Fruit fly (Drosophila melanogaster) whole organism, embryonic: ENCODE results near the gene CG5516.

Source experiments
- Adf1 ChIP-seq: fragments of 200-800 bp; sonication (Bioruptor generic); IDR thresholded peaks from 2 replicates; pipeline ENCODE4 v1.3.6; 2022; ENCODE audit warnings: missing biosample characterization, missing genetic modification characterization
- CG10462 ChIP-seq: fragments of 200-800 bp; sonication (Bioruptor generic); optimal IDR thresholded peaks from 2 replicates; lab custom pipeline; 2016; ENCODE audit warnings: missing biosample characterization, missing genetic modification characterization
- CG10959 ChIP-seq: fragments of 200-800 bp; sonication (Bioruptor generic); IDR thresholded peaks from 2 replicates; pipeline ENCODE4 v1.3.6; 2022; ENCODE audit warnings: missing biosample characterization, missing genetic modification characterization
- CG11696 ChIP-seq: fragments of 200-800 bp; sonication (Bioruptor generic); IDR thresholded peaks from 2 replicates; pipeline ENCODE4 v1.3.6; 2022; ENCODE audit warnings: missing biosample characterization, missing genetic modification characterization
- CG12071 ChIP-seq: fragments of 200-800 bp; sonication (Bioruptor generic); optimal IDR thresholded peaks from 3 replicates; lab custom pipeline; 2018; ENCODE audit warnings: missing biosample characterization, mild to moderate bottlenecking, missing genetic modification characterization
- CG13296 ChIP-seq: fragments of 200-800 bp; sonication (Bioruptor generic); optimal IDR thresholded peaks from 3 replicates; lab custom pipeline; 2018; ENCODE audit warnings: missing biosample characterization, mild to moderate bottlenecking, missing genetic modification characterization
- CG14050 ChIP-seq: fragments of 200-800 bp; sonication (Bioruptor generic); IDR thresholded peaks from 3 replicates; pipeline ENCODE4 v1.3.6; 2022; ENCODE audit warnings: missing biosample characterization, missing genetic modification characterization
- CG1529 ChIP-seq: fragments of 200-800 bp; sonication (Bioruptor generic); optimal IDR thresholded peaks from 3 replicates; lab custom pipeline; 2018; ENCODE audit warnings: missing biosample characterization, missing genetic modification characterization
- CG34422 ChIP-seq: fragments of 200-800 bp; sonication (Bioruptor generic); IDR thresholded peaks from 3 replicates; pipeline ENCODE4 v1.3.6; 2022; ENCODE audit warnings: missing biosample characterization, missing genetic modification characterization
- CG3838 ChIP-seq: fragments of 200-800 bp; sonication (Bioruptor generic); optimal IDR thresholded peaks from 3 replicates; lab custom pipeline; 2016; ENCODE audit warnings: missing biosample characterization, missing genetic modification characterization
- CG4360 ChIP-seq: fragments of 200-800 bp; sonication (Bioruptor generic); IDR thresholded peaks from 2 replicates; pipeline ENCODE4 v1.3.6; 2022; ENCODE audit warnings: missing biosample characterization, missing genetic modification characterization
- CG6791 ChIP-seq: fragments of 200-800 bp; sonication (Bioruptor generic); IDR thresholded peaks from 3 replicates; pipeline ENCODE4 v1.3.6; 2022; ENCODE audit warnings: missing biosample characterization, missing genetic modification characterization; ENCODE audit not compliant: partially characterized antibody
- CG6813 ChIP-seq: fragments of 200-800 bp; sonication (Bioruptor generic); optimal IDR thresholded peaks from 2 replicates; lab custom pipeline; 2017; ENCODE audit warnings: missing biosample characterization, missing genetic modification characterization, mild to moderate bottlenecking, moderate library complexity, missing genetic modification reagents
- D ChIP-seq, 2 experiments: fragments of 200-800 bp in 1 of 2; fragments of >200 bp in 1 of 2; sonication (Bioruptor generic) in 1 of 2; optimal IDR thresholded peaks; 2 replicates in 1 of 2; 3 replicates in 1 of 2; lab custom pipeline; 2017; ENCODE audit warnings: mild to moderate bottlenecking in 1 of 2, missing biosample characterization in 1 of 2, missing genetic modification characterization in 1 of 2, missing genetic modification reagents in 1 of 2
- D19A ChIP-seq: fragments of 200-800 bp; optimal IDR thresholded peaks from 3 replicates; lab custom pipeline; 2019; ENCODE audit warnings: missing biosample characterization, mild to moderate bottlenecking, missing genetic modification characterization, moderate library complexity
- Dp ChIP-seq: fragments of 200-800 bp; sonication (Bioruptor generic); optimal IDR thresholded peaks from 2 replicates; lab custom pipeline; 2018; ENCODE audit warnings: missing biosample characterization, mild to moderate bottlenecking, missing genetic modification characterization, moderate library complexity
- Mad ChIP-seq: fragments of 200-800 bp; sonication (Bioruptor generic); optimal IDR thresholded peaks from 2 replicates; lab custom pipeline; 2016; ENCODE audit warnings: missing biosample characterization, missing genetic modification characterization
- Max ChIP-seq: fragments of 200-800 bp; sonication (Bioruptor generic); optimal IDR thresholded peaks from 2 replicates; lab custom pipeline; 2016; ENCODE audit warnings: missing biosample characterization, mild to moderate bottlenecking, missing genetic modification characterization
- Mrtf ChIP-seq: fragments of 200-800 bp; sonication (Bioruptor generic); IDR thresholded peaks from 3 replicates; pipeline ENCODE4 v1.3.6; 2022; ENCODE audit warnings: missing biosample characterization, missing genetic modification characterization
- Oaz ChIP-seq: fragments of 200-800 bp; sonication (Bioruptor generic); IDR thresholded peaks from 2 replicates; pipeline ENCODE4 v1.3.6; 2022; ENCODE audit warnings: missing biosample characterization, missing genetic modification characterization
- PHDP ChIP-seq: fragments of 200-800 bp; sonication (Bioruptor generic); optimal IDR thresholded peaks from 3 replicates; lab custom pipeline; 2018; ENCODE audit warnings: missing biosample characterization, mild to moderate bottlenecking, missing genetic modification characterization, moderate library complexity
- Sox100B ChIP-seq: fragments of 200-800 bp; sonication (Bioruptor generic); optimal IDR thresholded peaks from 3 replicates; lab custom pipeline; 2018; ENCODE audit warnings: missing biosample characterization, mild to moderate bottlenecking, missing genetic modification characterization
- Spps ChIP-seq: fragments of 200-800 bp; sonication (Bioruptor generic); optimal IDR thresholded peaks from 2 replicates; lab custom pipeline; 2018; ENCODE audit warnings: missing biosample characterization, mild to moderate bottlenecking, missing genetic modification characterization
- Taf1 ChIP-seq: fragments of 200-800 bp; sonication (Bioruptor generic); IDR thresholded peaks from 2 replicates; pipeline ENCODE4 v1.3.6; 2022; ENCODE audit warnings: missing biosample characterization, missing genetic modification characterization
- Trl ChIP-seq, 3 experiments: fragments of >200 bp in 2 of 3; fragments of 200-800 bp in 1 of 3; sonication (Bioruptor generic) in 1 of 3; optimal IDR thresholded peaks; 2 replicates in 1 of 3; 3 replicates in 2 of 3; lab custom pipeline; 2016 to 2017; ENCODE audit warnings: missing biosample characterization in 1 of 3, missing genetic modification characterization in 1 of 3
- br ChIP-seq: fragments of >200 bp; optimal IDR thresholded peaks from 2 replicates; lab custom pipeline; 2017
- btn ChIP-seq: fragments of 200-800 bp; sonication (Bioruptor generic); optimal IDR thresholded peaks from 2 replicates; lab custom pipeline; 2016; ENCODE audit warnings: missing biosample characterization, missing genetic modification characterization
- cwo ChIP-seq: fragments of 200-800 bp; sonication (Bioruptor generic); optimal IDR thresholded peaks from 3 replicates; lab custom pipeline; 2017; ENCODE audit warnings: missing biosample characterization, missing genetic modification characterization, mild to moderate bottlenecking, moderate library complexity, missing genetic modification reagents
- da ChIP-seq: fragments of 200-800 bp; sonication (Bioruptor generic); optimal IDR thresholded peaks from 2 replicates; lab custom pipeline; 2016; ENCODE audit warnings: missing biosample characterization, missing genetic modification characterization
- disco-r ChIP-seq: fragments of 200-800 bp; sonication (Bioruptor generic); optimal IDR thresholded peaks from 2 replicates; lab custom pipeline; 2016; ENCODE audit warnings: missing biosample characterization, missing genetic modification characterization
- dmrt99B ChIP-seq: fragments of 200-800 bp; sonication (Bioruptor generic); optimal IDR thresholded peaks from 2 replicates; lab custom pipeline; 2018; ENCODE audit warnings: missing biosample characterization, mild to moderate bottlenecking, missing genetic modification characterization, moderate library complexity
- dysf ChIP-seq: fragments of 200-800 bp; sonication (Bioruptor generic); IDR thresholded peaks from 3 replicates; pipeline ENCODE4 v1.3.6; 2022; ENCODE audit warnings: missing biosample characterization, missing genetic modification characterization
- esg ChIP-seq: fragments of 200-800 bp; sonication (Bioruptor generic); conservative IDR thresholded peaks from 2 replicates; pipeline ENCODE4 v1.3.6; 2022; ENCODE audit warnings: missing biosample characterization, missing genetic modification characterization
- gro ChIP-seq: fragments of 200-800 bp; sonication (Bioruptor generic); optimal IDR thresholded peaks from 2 replicates; lab custom pipeline; 2016; ENCODE audit warnings: missing biosample characterization, missing genetic modification characterization
- gt ChIP-seq: fragments of 200-800 bp; sonication (Bioruptor generic); IDR thresholded peaks from 2 replicates; pipeline ENCODE4 v1.3.6; 2022; ENCODE audit warnings: missing biosample characterization, missing genetic modification characterization
- h ChIP-seq: fragments of >200 bp; optimal IDR thresholded peaks from 2 replicates; lab custom pipeline; 2017
- knrl ChIP-seq: fragments of 200-800 bp; sonication (Bioruptor generic); IDR thresholded peaks from 3 replicates; pipeline ENCODE4 v1.3.6; 2022; ENCODE audit warnings: missing biosample characterization, missing genetic modification characterization; ENCODE audit not compliant: partially characterized antibody
- lab ChIP-seq: fragments of 200-800 bp; sonication (Bioruptor generic); optimal IDR thresholded peaks from 3 replicates; lab custom pipeline; 2017; ENCODE audit warnings: missing biosample characterization, missing genetic modification characterization, mild to moderate bottlenecking, moderate library complexity, missing genetic modification reagents
- luna ChIP-seq: fragments of 200-800 bp; sonication (Bioruptor generic); optimal IDR thresholded peaks from 2 replicates; lab custom pipeline; 2016; ENCODE audit warnings: missing biosample characterization, missing genetic modification characterization
- nerfin-2 ChIP-seq: fragments of 200-800 bp; sonication (Bioruptor generic); IDR thresholded peaks from 2 replicates; pipeline ENCODE4 v1.3.6; 2022; ENCODE audit warnings: missing biosample characterization, missing genetic modification characterization; ENCODE audit not compliant: partially characterized antibody
- nmo ChIP-seq: fragments of 200-800 bp; sonication (Bioruptor generic); optimal IDR thresholded peaks from 2 replicates; lab custom pipeline; 2018; ENCODE audit warnings: missing biosample characterization, mild to moderate bottlenecking, missing genetic modification characterization, moderate library complexity
- nom ChIP-seq: fragments of 200-800 bp; sonication (Bioruptor generic); optimal IDR thresholded peaks from 2 replicates; lab custom pipeline; 2017; ENCODE audit warnings: missing biosample characterization, missing genetic modification characterization, mild to moderate bottlenecking, moderate library complexity, missing genetic modification reagents
- onecut ChIP-seq: fragments of 200-800 bp; sonication (Bioruptor generic); IDR thresholded peaks from 2 replicates; pipeline ENCODE4 v1.3.6; 2022; ENCODE audit warnings: missing biosample characterization, missing genetic modification characterization
- phol ChIP-seq: fragments of 200-800 bp; sonication (Bioruptor generic); optimal IDR thresholded peaks from 3 replicates; lab custom pipeline; 2018; ENCODE audit warnings: missing biosample characterization, mild to moderate bottlenecking, missing genetic modification characterization, moderate library complexity
- pum ChIP-seq: fragments of 200-800 bp; sonication (Bioruptor generic); optimal IDR thresholded peaks from 2 replicates; lab custom pipeline; 2016; ENCODE audit warnings: missing biosample characterization, missing genetic modification characterization
- so ChIP-seq: fragments of 200-800 bp; sonication (Bioruptor generic); IDR thresholded peaks from 3 replicates; pipeline ENCODE4 v1.3.6; 2022; ENCODE audit warnings: missing biosample characterization, missing genetic modification characterization
- sob ChIP-seq: fragments of 200-800 bp; sonication (Bioruptor generic); IDR thresholded peaks from 2 replicates; pipeline ENCODE4 v1.3.6; 2022; ENCODE audit warnings: missing biosample characterization, missing genetic modification characterization
- tap ChIP-seq: fragments of 200-800 bp; optimal IDR thresholded peaks from 3 replicates; lab custom pipeline; 2019; ENCODE audit warnings: missing biosample characterization, mild to moderate bottlenecking, missing genetic modification characterization, moderate library complexity
- toy ChIP-seq: fragments of 200-800 bp; sonication (Bioruptor generic); IDR thresholded peaks from 2 replicates; pipeline ENCODE4 v1.3.6; 2022; ENCODE audit warnings: missing biosample characterization, missing genetic modification characterization
- wdn ChIP-seq: fragments of 200-800 bp; sonication (Bioruptor generic); IDR thresholded peaks from 2 replicates; pipeline ENCODE4 v1.3.6; 2022; ENCODE audit warnings: missing biosample characterization, missing genetic modification characterization

The CG5516 gene

dm6 chr3R:15919367-15920228 is 44.1 kb upstream of the CG5516 start (continued):
- TF ChIP-seq Max (GFP tag; lab: Kevin White, UChicago) (no peak), Sox100B (GFP tag; lab: Kevin White, UChicago) (no peak), dysf (no peak), PHDP (tag; lab: Kevin White, UChicago) (no peak), CG3838 (no peak), Mad (GFP tag; lab: Kevin White, UChicago) (no peak), CG6813 (GFP tag; lab: Kevin White, UChicago) (no peak), luna (no peak), dmrt99B (tag; lab: Kevin White, UChicago) (no peak), h (lab: Kevin White, UChicago) (no peak), CG6791 (GFP tag; lab: Robert Waterston, UW) (no peak), pum (no peak), br (no peak), CG34422 (GFP tag; lab: Robert Waterston, UW) (no peak), nmo (GFP tag; lab: Kevin White, UChicago) (peak; percentile 9), D19A (tag; lab: Kevin White, UChicago) (no peak), CG11696 (GFP tag; lab: Robert Waterston, UW) (no peak), Dp (GFP tag; lab: Kevin White, UChicago) (no peak), so (GFP tag; lab: Robert Waterston, UW) (no peak), CG10959 (GFP tag; lab: Robert Waterston, UW) (0 out of 2 replicates have a peak, but pooled peaks have one; percentile 51), D (optimal IDR thresholded peaks at IDR 0.05; lab: Kevin White, UChicago) (peak; percentile 23), D (GFP tag; optimal IDR thresholded peaks at IDR 0.05; lab: Kevin White, UChicago) (no peak), CG12071 (GFP tag; lab: Kevin White, UChicago) (no peak), cwo (no peak), CG10462 (GFP tag; lab: Kevin White, UChicago) (no peak), tap (tag; lab: Kevin White, UChicago) (no peak), gt (no peak), sob (GFP tag; lab: Robert Waterston, UW) (no peak), Spps (tag; lab: Kevin White, UChicago) (no peak), Trl (optimal IDR thresholded peaks at IDR 0.05; lab: Kevin White, UChicago) (peak; percentile 66 to 72), Trl (GFP tag; optimal IDR thresholded peaks at IDR 0.05; lab: Kevin White, UChicago) (no peak), btn (no peak), nom (GFP tag; lab: Kevin White, UChicago) (peak; percentile 55), nerfin-2 (GFP tag; lab: Robert Waterston, UW) (no peak), Taf1 (no peak), phol (no peak), esg (GFP tag; lab: Robert Waterston, UW) (no peak), CG1529 (peak; percentile 19), onecut (no peak), Oaz (no peak), Mrtf (no peak), CG13296 (GFP tag; lab: Kevin White, UChicago) (no peak), CG4360 (GFP tag; lab: Robert Waterston, UW) (peak; percentile 63), lab (GFP tag; lab: Kevin White, UChicago) (no peak), toy (no peak), gro (GFP tag; lab: Kevin White, UChicago) (no peak), disco-r (GFP tag; lab: Kevin White, UChicago) (no peak), Adf1 (GFP tag; lab: Robert Waterston, UW) (0 out of 2 replicates have a peak, but pooled peaks have one; percentile 18), wdn (no peak), da (no peak), CG14050 (GFP tag; lab: Robert Waterston, UW) (no peak), knrl (GFP tag; lab: Robert Waterston, UW) (no peak)
